Comparison of ENCODE assay signal across 5 fruit fly cellular contexts in genomic region chr3R:24104471-24105311, dm6.
TF ChIP-seq lines count a peak whose summit lies in the region.

No protein-coding gene starts in this region.

- TF ChIP-seq CTCF in whole organism, embryonic (GFP tag; optimal IDR thresholded peaks at IDR 0.05; lab: Kevin White, UChicago) = no peak

TF ChIP-seq in whole organism, adult, 20 proteins besides CTCF, POLR2A, EP300 and RAD21:
- TF ChIP-seq CG14711 (tag; optimal IDR thresholded peaks at IDR 0.05; lab: Kevin White, UChicago) (no peak), ovo (GFP tag; optimal IDR thresholded peaks at IDR 0.05; lab: Kevin White, UChicago) (no peak), kay (GFP tag; lab: Kevin White, UChicago; ENCODE audit: borderline replicate concordance) (peak; percentile 76), pad (GFP tag; optimal IDR thresholded peaks at IDR 0.05; lab: Kevin White, UChicago) (no peak), cnc (optimal IDR thresholded peaks at IDR 0.05; lab: Kevin White, UChicago) (no peak), Crg-1 (GFP tag; optimal IDR thresholded peaks at IDR 0.05; lab: Kevin White, UChicago) (no peak), cic (GFP tag; optimal IDR thresholded peaks at IDR 0.05; lab: Kevin White, UChicago) (no peak), CG11617 (GFP tag; optimal IDR thresholded peaks at IDR 0.05; lab: Kevin White, UChicago) (no peak), tj (GFP tag; optimal IDR thresholded peaks at IDR 0.05; lab: Kevin White, UChicago) (peak; percentile 48), Clk (GFP tag; optimal IDR thresholded peaks at IDR 0.05; lab: Kevin White, UChicago) (no peak)

TF ChIP-seq in whole organism, embryonic, 481 proteins besides CTCF, POLR2A, EP300 and RAD21:
- TF ChIP-seq yki (optimal IDR thresholded peaks at IDR 0.05; lab: Kevin White, UChicago) (peak; percentile 2), eve (GFP tag; optimal IDR thresholded peaks at IDR 0.05; lab: Kevin White, UChicago) (no peak), nerfin-1 (tag; optimal IDR thresholded peaks at IDR 0.05; lab: Kevin White, UChicago) (peak; percentile 77), dati (GFP tag; IDR thresholded peaks at IDR 0.05; lab: Robert Waterston, UW) (no peak), CG34376 (GFP tag; optimal IDR thresholded peaks at IDR 0.05; lab: Kevin White, UChicago) (peak; percentile 59), cg (GFP tag; optimal IDR thresholded peaks at IDR 0.05; lab: Kevin White, UChicago) (peak; percentile 65), CG9437 (GFP tag; optimal IDR thresholded peaks at IDR 0.05; lab: Kevin White, UChicago) (peak; percentile 75), lilli (GFP tag; optimal IDR thresholded peaks at IDR 0.05; lab: Kevin White, UChicago) (no peak), Med (GFP tag; lab: Kevin White, UChicago) (peak; percentile 20), nom (GFP tag; optimal IDR thresholded peaks at IDR 0.05; lab: Kevin White, UChicago) (peak; percentile 26), CG12299 (tag; optimal IDR thresholded peaks at IDR 0.05; lab: Kevin White, UChicago) (peak; percentile 43), onecut (GFP tag; IDR thresholded peaks at IDR 0.05; lab: Robert Waterston, UW) (peak; percentile 94), CG8924 (tag; optimal IDR thresholded peaks at IDR 0.05; lab: Kevin White, UChicago) (peak; percentile 71), Trl (optimal IDR thresholded peaks at IDR 0.05; lab: Kevin White, UChicago) (peak; percentile 86 to 95), Trl (GFP tag; optimal IDR thresholded peaks at IDR 0.05; lab: Kevin White, UChicago) (no peak), abd-A (tag; optimal IDR thresholded peaks at IDR 0.05; lab: Kevin White, UChicago) (peak; percentile 73), Pdp1 (GFP tag; optimal IDR thresholded peaks at IDR 0.05; lab: Kevin White, UChicago) (peak in 1 of 2 experiments; percentile 52)

TF ChIP-seq in whole organism, prepupa, 60 proteins besides CTCF, POLR2A, EP300 and RAD21:
- TF ChIP-seq Ets96B (tag; optimal IDR thresholded peaks at IDR 0.05; lab: Kevin White, UChicago) (no peak), Gug (GFP tag; IDR thresholded peaks at IDR 0.05; lab: Robert Waterston, UW) (no peak), ss (GFP tag; optimal IDR thresholded peaks at IDR 0.05; lab: Kevin White, UChicago) (peak; percentile 12 to 23), CG6854 (GFP tag; optimal IDR thresholded peaks at IDR 0.05; lab: Kevin White, UChicago) (peak; percentile 28), Eip78C (GFP tag; lab: Kevin White, UChicago) (peak; percentile 74), Blimp-1 (GFP tag; optimal IDR thresholded peaks at IDR 0.05; lab: Kevin White, UChicago) (peak; percentile 18)

TF ChIP-seq in whole organism, pupa, 21 proteins besides CTCF, POLR2A, EP300 and RAD21:
- TF ChIP-seq CG12605 (GFP tag; IDR thresholded peaks at IDR 0.05; lab: Robert Waterston, UW) (no peak), CG8301 (tag; optimal IDR thresholded peaks at IDR 0.05; lab: Kevin White, UChicago) (peak; percentile 3)
TF ChIP-seq in whole organism, pupa: peak in this region for 1.

TF ChIP-seq in whole organism, wandering third instar larva, 38 proteins besides CTCF, POLR2A, EP300 and RAD21:
- TF ChIP-seq h (GFP tag; optimal IDR thresholded peaks at IDR 0.05; lab: Kevin White, UChicago) (no peak), br (GFP tag; optimal IDR thresholded peaks at IDR 0.05; lab: Kevin White, UChicago) (no peak), fru (GFP tag; optimal IDR thresholded peaks at IDR 0.05; lab: Kevin White, UChicago) (no peak), woc (GFP tag; optimal IDR thresholded peaks at IDR 0.05; lab: Kevin White, UChicago) (no peak), dsf (GFP tag; optimal IDR thresholded peaks at IDR 0.05; lab: Kevin White, UChicago; ENCODE audit: borderline replicate concordance) (no peak), Dif (GFP tag; optimal IDR thresholded peaks at IDR 0.05; lab: Kevin White, UChicago; ENCODE audit: partially characterized antibody) (peak; percentile 56), Jra (GFP tag; optimal IDR thresholded peaks at IDR 0.05; lab: Kevin White, UChicago) (peak; percentile 15), brk (GFP tag; optimal IDR thresholded peaks at IDR 0.05; lab: Kevin White, UChicago) (no peak), sv (GFP tag; optimal IDR thresholded peaks at IDR 0.05; lab: Kevin White, UChicago) (no peak), dmrt93B (GFP tag; optimal IDR thresholded peaks at IDR 0.05; lab: Kevin White, UChicago) (no peak), Vsx2 (GFP tag; optimal IDR thresholded peaks at IDR 0.05; lab: Kevin White, UChicago; ENCODE audit: partially characterized antibody) (no peak), OdsH (GFP tag; optimal IDR thresholded peaks at IDR 0.05; lab: Kevin White, UChicago) (no peak), GATAd (GFP tag; optimal IDR thresholded peaks at IDR 0.05; lab: Kevin White, UChicago) (no peak), jim (GFP tag; optimal IDR thresholded peaks at IDR 0.05; lab: Kevin White, UChicago) (no peak), ey (GFP tag; optimal IDR thresholded peaks at IDR 0.05; lab: Kevin White, UChicago) (no peak), dl (GFP tag; optimal IDR thresholded peaks at IDR 0.05; lab: Kevin White, UChicago; ENCODE audit: insufficient read depth in 1 of 2, partially characterized antibody in 2 of 2) (peak in 1 of 2 experiments; percentile 60), Rel (GFP tag; optimal IDR thresholded peaks at IDR 0.05; lab: Kevin White, UChicago) (peak; percentile 60), Rel (tag; optimal IDR thresholded peaks at IDR 0.05; lab: Kevin White, UChicago) (no peak), N (GFP tag; optimal IDR thresholded peaks at IDR 0.05; lab: Kevin White, UChicago) (no peak), usp (GFP tag; optimal IDR thresholded peaks at IDR 0.05; lab: Kevin White, UChicago) (no peak), lola (GFP tag; optimal IDR thresholded peaks at IDR 0.05; lab: Kevin White, UChicago) (peak; percentile 19), CrebA (GFP tag; optimal IDR thresholded peaks at IDR 0.05; lab: Kevin White, UChicago; ENCODE audit: borderline replicate concordance) (no peak), Hr78 (GFP tag; optimal IDR thresholded peaks at IDR 0.05; lab: Kevin White, UChicago) (no peak), Hnf4 (GFP tag; optimal IDR thresholded peaks at IDR 0.05; lab: Kevin White, UChicago) (no peak), HLH106 (tag; optimal IDR thresholded peaks at IDR 0.05; lab: Kevin White, UChicago) (no peak), Abd-B (GFP tag; optimal IDR thresholded peaks at IDR 0.05; lab: Kevin White, UChicago) (no peak), Myc (optimal IDR thresholded peaks at IDR 0.05; lab: Kevin White, UChicago) (no peak), Hr83 (GFP tag; optimal IDR thresholded peaks at IDR 0.05; lab: Kevin White, UChicago; ENCODE audit: poor library complexity, severe bottlenecking) (no peak), psq (GFP tag; optimal IDR thresholded peaks at IDR 0.05; lab: Kevin White, UChicago) (no peak), Sp1 (GFP tag; optimal IDR thresholded peaks at IDR 0.05; lab: Kevin White, UChicago) (no peak), CG32264 (GFP tag; optimal IDR thresholded peaks at IDR 0.05; lab: Kevin White, UChicago) (no peak), rgr (GFP tag; optimal IDR thresholded peaks at IDR 0.05; lab: Kevin White, UChicago) (no peak), Mio (GFP tag; optimal IDR thresholded peaks at IDR 0.05; lab: Kevin White, UChicago) (no peak), foxo (GFP tag; optimal IDR thresholded peaks at IDR 0.05; lab: Kevin White, UChicago) (no peak), tai (GFP tag; optimal IDR thresholded peaks at IDR 0.05; lab: Kevin White, UChicago) (no peak), Dfd (GFP tag; optimal IDR thresholded peaks at IDR 0.05; lab: Kevin White, UChicago) (no peak), pan (optimal IDR thresholded peaks at IDR 0.05; lab: Kevin White, UChicago) (no peak), CG9705 (GFP tag; optimal IDR thresholded peaks at IDR 0.05; lab: Kevin White, UChicago) (no peak), sage (GFP tag; optimal IDR thresholded peaks at IDR 0.05; lab: Kevin White, UChicago) (no peak)
TF ChIP-seq in whole organism, wandering third instar larva: peak in this region for 5.
